Worm (Caenorhabditis elegans): ENCODE data around the gene F37A4.2.

DNA sequence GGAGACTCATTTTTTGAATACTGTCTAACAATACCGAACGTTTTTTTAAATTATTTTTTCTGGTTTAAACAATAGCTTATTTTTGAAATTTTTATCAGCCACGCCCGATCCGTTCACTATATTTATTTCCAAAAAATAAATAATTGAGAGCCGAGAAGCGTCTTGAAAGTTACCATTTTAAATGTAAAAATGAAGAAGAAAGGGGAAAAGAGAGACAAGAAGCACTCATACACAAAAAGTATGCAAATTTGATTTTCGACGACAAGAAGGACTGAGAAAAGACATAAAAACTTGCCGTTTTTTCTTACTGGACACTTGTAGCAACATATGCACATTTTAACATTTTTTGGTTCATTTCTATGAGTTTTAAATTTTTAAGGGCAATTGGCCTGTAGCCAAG is 40.5 kb upstream of the F37A4.2 start:
- TF ChIP-seq unc-62 (GFP tag; optimal IDR thresholded peaks at IDR 0.05) (no peak), snpc-4 (GFP tag; optimal IDR thresholded peaks at IDR 0.05) (no peak), snpc-4 (tag; optimal IDR thresholded peaks at IDR 0.05) (no peak), cebp-1 (GFP tag; IDR thresholded peaks at IDR 0.05) (no peak), cebp-1 (tag; optimal IDR thresholded peaks at IDR 0.05) (no peak), lsy-27 (tag; optimal IDR thresholded peaks at IDR 0.05; ENCODE audit: borderline replicate concordance, insufficient read depth) (no peak), lin-26 (GFP tag; IDR thresholded peaks at IDR 0.05) (no peak), C06A6.2 (GFP tag; conservative IDR thresholded peaks at IDR 0.05) (no peak), nfya-1 (tag; optimal IDR thresholded peaks at IDR 0.05; ENCODE audit: borderline replicate concordance, insufficient read depth) (no peak), F10E7.11 (tag; optimal IDR thresholded peaks at IDR 0.05) (no peak), bed-2 (GFP tag; IDR thresholded peaks at IDR 0.05) (no peak), ekl-4 (GFP tag; IDR thresholded peaks at IDR 0.05) (no peak), xnd-1 (tag; optimal IDR thresholded peaks at IDR 0.05) (no peak)

All from whole organism, young adult.